Fruit fly (Drosophila melanogaster) whole organism, pupa: Measurements from ENCODE around the gene Clamp.

ENCODE experiments used
- CG10348 ChIP-seq: fragments of 200-800 bp; sonication (Bioruptor generic); IDR thresholded peaks from 2 replicates; pipeline ENCODE4 v1.3.6; 2022; ENCODE audit warnings: missing biosample characterization, missing genetic modification characterization
- CG12605 ChIP-seq: fragments of 200-800 bp; sonication (Bioruptor generic); IDR thresholded peaks from 2 replicates; pipeline ENCODE4 v1.3.6; 2022; ENCODE audit warnings: missing biosample characterization, missing genetic modification characterization
- CG13204 ChIP-seq: fragments of 200-800 bp; sonication (Bioruptor generic); optimal IDR thresholded peaks from 2 replicates; lab custom pipeline; 2018; ENCODE audit warnings: missing biosample characterization, mild to moderate bottlenecking, missing genetic modification characterization, moderate library complexity
- CG15710 ChIP-seq: fragments of 200-800 bp; sonication (Bioruptor generic); optimal IDR thresholded peaks from 2 replicates; lab custom pipeline; 2018; ENCODE audit warnings: missing biosample characterization, mild to moderate bottlenecking, missing genetic modification characterization, moderate library complexity
- CG8159 ChIP-seq: fragments of 200-800 bp; sonication (Bioruptor generic); optimal IDR thresholded peaks from 3 replicates; lab custom pipeline; 2018; ENCODE audit warnings: missing biosample characterization, mild to moderate bottlenecking, missing genetic modification characterization, moderate library complexity
- CG8301 ChIP-seq: fragments of 200-800 bp; sonication (Bioruptor generic); optimal IDR thresholded peaks from 2 replicates; lab custom pipeline; 2018; ENCODE audit warnings: missing biosample characterization, mild to moderate bottlenecking, missing genetic modification characterization
- Snoo ChIP-seq: fragments of 200-800 bp; sonication (Bioruptor generic); optimal IDR thresholded peaks from 3 replicates; lab custom pipeline; 2017; ENCODE audit warnings: missing biosample characterization, mild to moderate bottlenecking, missing genetic modification characterization, inconsistent platforms
- fd96Ca ChIP-seq: fragments of 200-800 bp; sonication (Bioruptor generic); IDR thresholded peaks from 3 replicates; pipeline ENCODE4 v1.3.6; 2022; ENCODE audit warnings: missing biosample characterization, missing genetic modification characterization
- gl ChIP-seq: fragments of 200-800 bp; sonication (Bioruptor generic); optimal IDR thresholded peaks from 2 replicates; lab custom pipeline; 2018; ENCODE audit warnings: missing biosample characterization, mild to moderate bottlenecking, missing genetic modification characterization
- rn ChIP-seq: fragments of 200-800 bp; sonication (Bioruptor generic); IDR thresholded peaks from 2 replicates; pipeline ENCODE4 v1.3.6; 2022; ENCODE audit warnings: missing biosample characterization, missing genetic modification characterization

DNA sequence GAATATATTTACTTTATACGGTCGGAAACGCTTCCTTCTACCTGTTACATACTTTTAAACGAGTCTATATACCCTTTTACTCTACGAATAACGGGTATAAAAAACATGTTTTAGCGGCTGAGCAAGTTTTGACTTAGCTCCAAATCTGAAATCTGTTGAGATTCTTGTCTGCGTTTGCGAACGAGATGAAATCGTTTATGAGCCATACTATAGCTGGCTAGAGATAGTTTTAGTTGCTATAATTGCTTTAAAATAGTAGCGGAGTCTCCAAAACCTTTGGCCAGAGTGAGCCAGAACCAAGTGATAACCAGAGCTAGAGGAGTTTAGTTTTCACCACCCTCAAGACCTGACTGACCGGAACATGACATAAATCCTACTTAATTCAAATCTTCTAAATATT is 7.5 kb upstream of the Clamp start:
- TF ChIP-seq CG8159 (tag; lab: Kevin White, UChicago) (no peak), rn (GFP tag; lab: Robert Waterston, UW) (no peak), Snoo (tag; lab: Kevin White, UChicago) (no peak), CG8301 (tag; lab: Kevin White, UChicago) (no peak), CG10348 (GFP tag; lab: Robert Waterston, UW) (no peak), CG12605 (GFP tag; lab: Robert Waterston, UW) (no peak), gl (tag; lab: Kevin White, UChicago) (no peak), fd96Ca (GFP tag; lab: Robert Waterston, UW) (no peak), CG13204 (no peak), CG15710 (no peak)
